Worm (Caenorhabditis elegans) whole organism, young adult: ENCODE results near the gene pph-4.1.

ENCODE experiments used
- D2030.7 ChIP-seq: fragments of 200-800 bp; sonication (Bioruptor generic); IDR thresholded peaks from 2 replicates; pipeline ENCODE4 v1.3.6; 2022; ENCODE audit warnings: missing genetic modification reagents, missing genetic modification characterization, missing compliant biosample characterization
- F23B12.7 ChIP-seq: sonication (generic microtip); optimal IDR thresholded peaks from 2 replicates; lab custom pipeline; 2017; ENCODE audit warnings: missing genetic modification characterization, mild to moderate bottlenecking, missing compliant biosample characterization, antibody characterized with exemption, moderate library complexity; ENCODE audit not compliant: insufficient read depth
- F33H1.4 ChIP-seq: fragments of 200-800 bp; sonication (Bioruptor generic); IDR thresholded peaks from 2 replicates; pipeline ENCODE4 v1.3.6; 2022; ENCODE audit warnings: missing genetic modification reagents, missing genetic modification characterization, missing compliant biosample characterization
- F49E8.2 ChIP-seq: sonication (generic microtip); optimal IDR thresholded peaks from 3 replicates; lab custom pipeline; 2017; ENCODE audit warnings: missing genetic modification characterization, mild to moderate bottlenecking, missing compliant biosample characterization, antibody characterized with exemption, moderate library complexity; ENCODE audit not compliant: insufficient read depth
- F52B5.7 ChIP-seq: sonication (generic microtip); optimal IDR thresholded peaks from 2 replicates; lab custom pipeline; 2016; ENCODE audit warnings: mild to moderate bottlenecking, missing genetic modification characterization, missing compliant biosample characterization
- F57A8.1 ChIP-seq: fragments of 200-800 bp; sonication (Bioruptor generic); optimal IDR thresholded peaks from 2 replicates; lab custom pipeline; 2018; ENCODE audit warnings: mild to moderate bottlenecking, missing genetic modification characterization, moderate library complexity, missing compliant biosample characterization
- K12H6.12 ChIP-seq: fragments of 200-800 bp; sonication (Bioruptor generic); optimal IDR thresholded peaks from 2 replicates; lab custom pipeline; 2018; ENCODE audit warnings: mild to moderate bottlenecking, missing genetic modification characterization, missing compliant biosample characterization
- athp-1 ChIP-seq: sonication (generic microtip); optimal IDR thresholded peaks from 2 replicates; lab custom pipeline; 2017; ENCODE audit warnings: mild to moderate bottlenecking, missing genetic modification characterization, missing compliant biosample characterization
- ccch-3 ChIP-seq: fragments of 200-800 bp; sonication (Bioruptor generic); optimal IDR thresholded peaks from 2 replicates; lab custom pipeline; 2018; ENCODE audit warnings: mild to moderate bottlenecking, missing genetic modification characterization, missing compliant biosample characterization
- cebp-1 ChIP-seq, 2 experiments: fragments of 200-800 bp in 1 of 2; sonication (Bioruptor generic) in 1 of 2; sonication (generic microtip) in 1 of 2; IDR thresholded peaks in 1 of 2; optimal IDR thresholded peaks in 1 of 2; 2 replicates each; pipeline versions ENCODE4 v1.3.6 to Lab custom; 2017 to 2022; ENCODE audit warnings: missing compliant biosample characterization in 2 of 2, missing genetic modification characterization in 2 of 2, mild to moderate bottlenecking in 1 of 2, missing genetic modification reagents in 1 of 2, moderate library complexity in 1 of 2
- ceh-27 ChIP-seq: fragments of 200-800 bp; sonication (Bioruptor generic); optimal IDR thresholded peaks from 2 replicates; lab custom pipeline; 2018; ENCODE audit warnings: mild to moderate bottlenecking, missing genetic modification characterization, moderate library complexity, missing compliant biosample characterization
- ceh-40 ChIP-seq: fragments of 200-800 bp; sonication (Bioruptor generic); IDR thresholded peaks from 2 replicates; pipeline ENCODE4 v1.3.6; 2022; ENCODE audit warnings: missing genetic modification characterization, missing compliant biosample characterization
- ceh-58 ChIP-seq: fragments of 200-800 bp; sonication (Bioruptor generic); IDR thresholded peaks from 2 replicates; pipeline ENCODE4 v1.3.6; 2022; ENCODE audit warnings: missing genetic modification characterization, missing compliant biosample characterization
- ceh-91 ChIP-seq: fragments of 200-800 bp; sonication (Bioruptor generic); IDR thresholded peaks from 2 replicates; pipeline ENCODE4 v1.3.6; 2022; ENCODE audit warnings: missing genetic modification reagents, missing genetic modification characterization, missing compliant biosample characterization
- dox-1 ChIP-seq: fragments of 200-800 bp; sonication (Bioruptor generic); IDR thresholded peaks from 2 replicates; pipeline ENCODE4 v1.3.6; 2022; ENCODE audit warnings: missing genetic modification reagents, missing genetic modification characterization, missing compliant biosample characterization
- dpl-1 ChIP-seq: fragments of 150-350 bp; optimal IDR thresholded peaks from 2 replicates; lab custom pipeline; 2014; ENCODE audit warnings: missing biosample characterization, missing genetic modification reagents, missing genetic modification characterization
- egl-18 ChIP-seq: fragments of 200-800 bp; sonication (Bioruptor generic); IDR thresholded peaks from 2 replicates; pipeline ENCODE4 v1.3.6; 2022; ENCODE audit warnings: missing genetic modification reagents, missing genetic modification characterization, missing compliant biosample characterization
- ekl-4 ChIP-seq: fragments of 200-800 bp; sonication (Bioruptor generic); IDR thresholded peaks from 2 replicates; pipeline ENCODE4 v1.3.6; 2022; ENCODE audit warnings: missing genetic modification reagents, missing genetic modification characterization, missing compliant biosample characterization
- ets-4 ChIP-seq: fragments of 200-800 bp; sonication (Bioruptor generic); optimal IDR thresholded peaks from 2 replicates; lab custom pipeline; 2018; ENCODE audit warnings: mild to moderate bottlenecking, missing genetic modification characterization, missing compliant biosample characterization
- fkh-3 ChIP-seq: sonication (generic microtip); optimal IDR thresholded peaks from 2 replicates; lab custom pipeline; 2016; ENCODE audit warnings: mild to moderate bottlenecking, missing genetic modification characterization, missing compliant biosample characterization
- hmg-1.2 ChIP-seq: fragments of 200-800 bp; sonication (Bioruptor generic); IDR thresholded peaks from 2 replicates; pipeline ENCODE4 v1.3.6; 2022; ENCODE audit warnings: missing genetic modification reagents, missing genetic modification characterization, missing compliant biosample characterization
- hrde-1 ChIP-seq: sonication (generic microtip); optimal IDR thresholded peaks from 2 replicates; lab custom pipeline; 2016; ENCODE audit warnings: missing genetic modification characterization, mild to moderate bottlenecking, missing compliant biosample characterization, moderate library complexity, missing genotype, missing genetic modification reagents, borderline replicate concordance
- let-526 ChIP-seq: fragments of 200-800 bp; sonication (Bioruptor generic); IDR thresholded peaks from 2 replicates; pipeline ENCODE4 v1.3.6; 2022; ENCODE audit warnings: missing genetic modification reagents, missing genetic modification characterization, missing compliant biosample characterization
- lin-54 ChIP-seq: fragments of 200-800 bp; sonication (Bioruptor generic); optimal IDR thresholded peaks from 2 replicates; lab custom pipeline; 2018; ENCODE audit warnings: mild to moderate bottlenecking, missing genetic modification characterization, missing compliant biosample characterization
- madf-3 ChIP-seq: fragments of 200-800 bp; sonication (Bioruptor generic); IDR thresholded peaks from 2 replicates; pipeline ENCODE4 v1.3.6; 2022; ENCODE audit warnings: missing genetic modification reagents, missing genetic modification characterization, missing compliant biosample characterization
- madf-8 ChIP-seq: fragments of 200-800 bp; sonication (Bioruptor generic); conservative IDR thresholded peaks from 2 replicates; pipeline ENCODE4 v1.3.6; 2022; ENCODE audit warnings: missing genetic modification reagents, missing genetic modification characterization, missing compliant biosample characterization
- mes-4 ChIP-seq: sonication (generic microtip); optimal IDR thresholded peaks from 2 replicates; lab custom pipeline; 2016; ENCODE audit warnings: missing genotype, missing genetic modification characterization, missing compliant biosample characterization
- pbrm-1 ChIP-seq: fragments of 200-800 bp; sonication (Bioruptor generic); IDR thresholded peaks from 2 replicates; pipeline ENCODE4 v1.3.6; 2022; ENCODE audit warnings: missing genetic modification reagents, missing genetic modification characterization, missing compliant biosample characterization
- pha-4 ChIP-seq: fragments of 150-350 bp; sonication (generic microtip); optimal IDR thresholded peaks from 2 replicates; lab custom pipeline; 2014; ENCODE audit warnings: missing biosample characterization, missing genetic modification reagents, missing genetic modification characterization
- snpc-1.3 ChIP-seq: sonication (generic microtip); optimal IDR thresholded peaks from 2 replicates; lab custom pipeline; 2017; ENCODE audit warnings: missing genetic modification characterization, mild to moderate bottlenecking, missing compliant biosample characterization, antibody characterized with exemption, moderate library complexity, missing genotype, missing genetic modification reagents; ENCODE audit not compliant: insufficient read depth
- snpc-3.4 ChIP-seq: sonication (generic microtip); optimal IDR thresholded peaks from 2 replicates; lab custom pipeline; 2017; ENCODE audit warnings: missing genetic modification characterization, mild to moderate bottlenecking, missing compliant biosample characterization, antibody characterized with exemption, moderate library complexity, missing genotype, missing genetic modification reagents
- snpc-4 ChIP-seq, 5 experiments: fragments of 150-350 bp in 1 of 5; sonication (generic microtip) in 4 of 5; optimal IDR thresholded peaks; 2 replicates each; lab custom pipeline; 2014 to 2018; ENCODE audit warnings: missing genetic modification characterization in 5 of 5, missing biosample characterization in 3 of 5, antibody characterized with exemption in 2 of 5, mild to moderate bottlenecking in 2 of 5, missing compliant biosample characterization in 2 of 5, missing genotype in 2 of 5, moderate library complexity in 2 of 5, missing genetic modification reagents in 1 of 5
- somi-1 ChIP-seq: fragments of 200-800 bp; sonication (Bioruptor generic); optimal IDR thresholded peaks from 2 replicates; lab custom pipeline; 2018; ENCODE audit warnings: mild to moderate bottlenecking, missing genetic modification characterization, missing compliant biosample characterization
- tbx-9 ChIP-seq: sonication (generic microtip); optimal IDR thresholded peaks from 2 replicates; lab custom pipeline; 2016; ENCODE audit warnings: borderline replicate concordance, missing genetic modification characterization, inconsistent platforms, missing compliant biosample characterization
- tlf-1 ChIP-seq: fragments of 200-800 bp; sonication (Bioruptor generic); optimal IDR thresholded peaks from 2 replicates; lab custom pipeline; 2018; ENCODE audit warnings: mild to moderate bottlenecking, missing genetic modification characterization, missing compliant biosample characterization
- xnd-1 ChIP-seq: sonication (generic microtip); optimal IDR thresholded peaks from 2 replicates; lab custom pipeline; 2016; ENCODE audit warnings: missing genotype, missing genetic modification reagents, missing genetic modification characterization, missing compliant biosample characterization
- zim-3 ChIP-seq: sonication (generic microtip); optimal IDR thresholded peaks from 2 replicates; lab custom pipeline; 2017; ENCODE audit warnings: mild to moderate bottlenecking, missing genetic modification characterization, moderate library complexity, missing compliant biosample characterization
- ztf-26 ChIP-seq: sonication (generic microtip); optimal IDR thresholded peaks from 2 replicates; lab custom pipeline; 2017; ENCODE audit warnings: missing genetic modification characterization, missing compliant biosample characterization
- ztf-3 ChIP-seq: fragments of 200-800 bp; sonication (Bioruptor generic); optimal IDR thresholded peaks from 2 replicates; lab custom pipeline; 2018; ENCODE audit warnings: mild to moderate bottlenecking, missing genetic modification characterization, missing compliant biosample characterization
- ztf-6 ChIP-seq: fragments of 200-800 bp; sonication (Bioruptor generic); IDR thresholded peaks from 2 replicates; pipeline ENCODE4 v1.3.6; 2022; ENCODE audit warnings: missing genetic modification reagents, missing genetic modification characterization, missing compliant biosample characterization

pph-4.1 gene

ce11 chrIII:12368462-12369306 is 17.5 kb upstream of the pph-4.1 start, which contains the start of gene his-72 (continued):
- TF ChIP-seq let-526 (0 out of 2 replicates have a peak, but pooled peaks have one; percentile 5), somi-1 (GFP tag; lab: Kevin White, UChicago) (no peak), ceh-27 (GFP tag; lab: Kevin White, UChicago) (no peak), F57A8.1 (no peak), dox-1 (GFP tag; lab: Robert Waterston, UW) (0 out of 2 replicates have a peak, but pooled peaks have one; percentile 38), ztf-26 (tag; lab: Kevin White, UChicago) (no peak), ceh-40 (GFP tag; lab: Robert Waterston, UW) (no peak), hmg-1.2 (GFP tag; lab: Robert Waterston, UW) (peak; percentile 38; the same call in 1 of the 2 replicates), snpc-4 (GFP tag; optimal IDR thresholded peaks at IDR 0.05; lab: Kevin White, UChicago) (no peak), snpc-4 (tag; optimal IDR thresholded peaks at IDR 0.05; lab: Kevin White, UChicago) (peak in 1 of 4 experiments; percentile 4)

ce11 chrIII:12367891-12368290 is 16.8 kb upstream of the pph-4.1 start:
- no peak for TF ChIP-seq tbx-9 (tag; lab: Kevin White, UChicago)
- TF ChIP-seq somi-1 (GFP tag; lab: Kevin White, UChicago) = no peak
- no peak for TF ChIP-seq D2030.7 (GFP tag; lab: Robert Waterston, UW)
- no peak for TF ChIP-seq F52B5.7
- no peak for TF ChIP-seq madf-8 (GFP tag; lab: Robert Waterston, UW)
- no peak for TF ChIP-seq lin-54 (GFP tag; lab: Kevin White, UChicago)
- TF ChIP-seq ekl-4 (GFP tag; lab: Robert Waterston, UW) = 0 out of 2 replicates have a peak, but pooled peaks have one; percentile 31

- TF ChIP-seq K12H6.12 (tag; lab: Kevin White, UChicago) (no peak), snpc-3.4 (no peak), zim-3 (tag; lab: Kevin White, UChicago) (no peak), F23B12.7 (tag; lab: Kevin White, UChicago) (no peak), cebp-1 (GFP tag; IDR thresholded peaks at IDR 0.05; lab: Robert Waterston, UW) (no peak), cebp-1 (tag; optimal IDR thresholded peaks at IDR 0.05; lab: Kevin White, UChicago) (no peak), snpc-4 (GFP tag; optimal IDR thresholded peaks at IDR 0.05; lab: Kevin White, UChicago) (no peak), snpc-4 (tag; optimal IDR thresholded peaks at IDR 0.05; lab: Kevin White, UChicago) (no peak), xnd-1 (tag; lab: Kevin White, UChicago) (peak; percentile 78), ceh-91 (peak; percentile 79), athp-1 (tag; lab: Kevin White, UChicago) (peak; percentile 42), ztf-26 (tag; lab: Kevin White, UChicago) (no peak), fkh-3 (tag; lab: Kevin White, UChicago) (no peak), ets-4 (GFP tag; lab: Kevin White, UChicago) (no peak), ztf-3 (no peak), F33H1.4 (peak; percentile 66), ztf-6 (GFP tag; lab: Robert Waterston, UW) (no peak), pbrm-1 (GFP tag; lab: Robert Waterston, UW) (no peak), madf-3 (GFP tag; lab: Robert Waterston, UW) (0 out of 2 replicates have a peak, but pooled peaks have one; percentile 46), egl-18 (GFP tag; lab: Robert Waterston, UW) (no peak), F49E8.2 (tag; lab: Kevin White, UChicago) (no peak), pha-4 (tag; lab: Kevin White, UChicago) (no peak), mes-4 (tag; lab: Kevin White, UChicago) (no peak), tlf-1 (GFP tag; lab: Kevin White, UChicago) (peak; percentile 5), snpc-1.3 (tag; lab: Kevin White, UChicago) (no peak), hrde-1 (tag; lab: Kevin White, UChicago) (peak; percentile 35), dpl-1 (GFP tag; lab: Kevin White, UChicago) (peak; percentile 25), hmg-1.2 (GFP tag; lab: Robert Waterston, UW) (no peak), ceh-40 (GFP tag; lab: Robert Waterston, UW) (no peak), ceh-58 (GFP tag; lab: Robert Waterston, UW) (no peak), ccch-3 (GFP tag; lab: Kevin White, UChicago) (no peak)
Measured at ce11 chrIII:12366989-12367557, 15.9 kb upstream of the pph-4.1 start, which contains the start of gene Y75B8A.33. Gene Y75B8A.33 (minus strand): TSS chrIII:12367373.
